Worm (Caenorhabditis elegans) whole organism, L2 larva: Measurements from ENCODE around the gene lea-1.

Source experiments
- dmd-4 ChIP-seq: sonication (generic microtip); optimal IDR thresholded peaks from 2 replicates; lab custom pipeline; 2017; ENCODE audit warnings: missing biosample characterization, missing genetic modification characterization
- egl-27 ChIP-seq: sonication (generic microtip); optimal IDR thresholded peaks from 3 replicates; lab custom pipeline; 2017; ENCODE audit warnings: missing biosample characterization, missing genetic modification reagents, missing genetic modification characterization
- gmeb-1 ChIP-seq: fragments of 150-350 bp; optimal IDR thresholded peaks from 2 replicates; lab custom pipeline; 2014; ENCODE audit warnings: missing biosample characterization, missing genetic modification characterization
- skn-1 ChIP-seq: sonication (generic microtip); optimal IDR thresholded peaks from 2 replicates; lab custom pipeline; 2017; ENCODE audit warnings: missing biosample characterization, missing genetic modification characterization
- unc-39 ChIP-seq: fragments of 150-350 bp; optimal IDR thresholded peaks from 2 replicates; lab custom pipeline; 2014; ENCODE audit warnings: missing biosample characterization, missing genetic modification characterization
- unc-62 ChIP-seq: fragments of 150-350 bp; optimal IDR thresholded peaks from 2 replicates; lab custom pipeline; 2014; ENCODE audit warnings: missing biosample characterization, missing genetic modification reagents, missing genetic modification characterization
- ztf-11 ChIP-seq: sonication (generic microtip); optimal IDR thresholded peaks from 2 replicates; lab custom pipeline; 2017; ENCODE audit warnings: missing biosample characterization, missing genetic modification characterization

DNA sequence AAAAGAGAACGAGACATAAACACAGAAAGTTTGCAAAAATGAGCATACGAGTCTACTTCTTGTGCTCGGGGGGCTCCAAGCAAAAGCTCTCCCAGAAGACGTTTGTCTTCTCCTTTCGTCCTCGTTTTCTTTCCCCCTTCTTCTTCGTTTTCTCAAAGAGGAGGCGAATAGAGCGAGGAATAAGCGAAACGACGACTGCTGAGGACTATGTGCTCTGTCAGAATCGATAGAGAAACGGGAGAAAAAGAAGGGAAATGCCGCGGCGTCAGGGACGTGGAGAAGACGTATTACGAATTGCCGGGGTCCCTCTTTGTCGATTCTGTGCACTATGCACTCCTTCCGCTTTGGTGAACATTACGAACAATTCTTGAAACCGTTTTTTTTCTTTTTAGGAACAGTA, 33.3 kb upstream of the lea-1 start:
- TF ChIP-seq gmeb-1 (tag; lab: Kevin White, UChicago) (no peak), ztf-11 (no peak), unc-39 (no peak), skn-1 (tag; lab: Kevin White, UChicago) (no peak), egl-27 (tag; lab: Kevin White, UChicago) (no peak), dmd-4 (no peak), unc-62 (GFP tag; lab: Kevin White, UChicago) (no peak)
